Fruit fly (Drosophila melanogaster) Kc167 (cell line): ENCODE data around the gene fiz.

ENCODE experiments used
- Sin3A ChIP-seq: fragments of >200 bp; optimal IDR thresholded peaks from 2 replicates; lab custom pipeline; 2018; ENCODE audit warnings: missing external identifiers
- psq ChIP-seq: fragments of >200 bp; optimal IDR thresholded peaks from 2 replicates; lab custom pipeline; 2017; ENCODE audit warnings: missing external identifiers
- ttk ChIP-seq: sonication (Bioruptor generic); optimal IDR thresholded peaks from 2 replicates; lab custom pipeline; 2017; ENCODE audit warnings: missing external identifiers

dm6 chrX:14949227-14949626 lies 39.7 kb upstream of the fiz start:
- no peak for TF ChIP-seq Sin3A (lab: Kevin White, UChicago)
- TF ChIP-seq psq (lab: Kevin White, UChicago), result no peak
- TF ChIP-seq ttk, result no peak
